Worm (Caenorhabditis elegans) whole organism, young adult: Measurements from ENCODE around the gene W05H9.4.

ENCODE experiments used
- Y53G8AR.9 ChIP-seq: fragments of 200-800 bp; sonication (Bioruptor generic); conservative IDR thresholded peaks from 2 replicates; pipeline ENCODE4 v1.3.6; 2022; ENCODE audit warnings: missing genetic modification reagents, missing genetic modification characterization, missing compliant biosample characterization
- Y56A3A.18 ChIP-seq: fragments of 200-800 bp; sonication (Bioruptor generic); IDR thresholded peaks from 2 replicates; pipeline ENCODE4 v1.3.6; 2022; ENCODE audit warnings: missing genetic modification reagents, missing genetic modification characterization, missing compliant biosample characterization
- Y79H2A.3 ChIP-seq: fragments of 200-800 bp; sonication (Bioruptor generic); conservative IDR thresholded peaks from 2 replicates; pipeline ENCODE4 v1.3.6; 2022; ENCODE audit warnings: missing genetic modification reagents, missing genetic modification characterization, missing compliant biosample characterization
- dox-1 ChIP-seq: fragments of 200-800 bp; sonication (Bioruptor generic); IDR thresholded peaks from 2 replicates; pipeline ENCODE4 v1.3.6; 2022; ENCODE audit warnings: missing genetic modification reagents, missing genetic modification characterization, missing compliant biosample characterization
- dpl-1 ChIP-seq: fragments of 150-350 bp; optimal IDR thresholded peaks from 2 replicates; lab custom pipeline; 2014; ENCODE audit warnings: missing biosample characterization, missing genetic modification reagents, missing genetic modification characterization
- egl-44 ChIP-seq: fragments of 200-800 bp; sonication (Bioruptor generic); IDR thresholded peaks from 2 replicates; pipeline ENCODE4 v1.3.6; 2022; ENCODE audit warnings: missing genetic modification reagents, missing genetic modification characterization, missing compliant biosample characterization
- pha-4 ChIP-seq: fragments of 150-350 bp; sonication (generic microtip); optimal IDR thresholded peaks from 2 replicates; lab custom pipeline; 2014; ENCODE audit warnings: missing biosample characterization, missing genetic modification reagents, missing genetic modification characterization
- repo-1 ChIP-seq: sonication (generic microtip); optimal IDR thresholded peaks from 2 replicates; lab custom pipeline; 2017; ENCODE audit warnings: mild to moderate bottlenecking, missing genetic modification characterization, missing compliant biosample characterization
- unc-130 ChIP-seq: sonication (generic microtip); optimal IDR thresholded peaks from 2 replicates; lab custom pipeline; 2016; ENCODE audit warnings: missing genetic modification reagents, missing genetic modification characterization, missing compliant biosample characterization
- unc-62 ChIP-seq: fragments of 150-350 bp; optimal IDR thresholded peaks from 2 replicates; lab custom pipeline; 2014; ENCODE audit warnings: missing biosample characterization, missing genetic modification reagents, missing genetic modification characterization
- zfh-2 ChIP-seq: fragments of 200-800 bp; sonication (Bioruptor generic); conservative IDR thresholded peaks from 2 replicates; pipeline ENCODE4 v1.3.6; 2022; ENCODE audit warnings: missing genetic modification reagents, missing genetic modification characterization, missing compliant biosample characterization

DNA sequence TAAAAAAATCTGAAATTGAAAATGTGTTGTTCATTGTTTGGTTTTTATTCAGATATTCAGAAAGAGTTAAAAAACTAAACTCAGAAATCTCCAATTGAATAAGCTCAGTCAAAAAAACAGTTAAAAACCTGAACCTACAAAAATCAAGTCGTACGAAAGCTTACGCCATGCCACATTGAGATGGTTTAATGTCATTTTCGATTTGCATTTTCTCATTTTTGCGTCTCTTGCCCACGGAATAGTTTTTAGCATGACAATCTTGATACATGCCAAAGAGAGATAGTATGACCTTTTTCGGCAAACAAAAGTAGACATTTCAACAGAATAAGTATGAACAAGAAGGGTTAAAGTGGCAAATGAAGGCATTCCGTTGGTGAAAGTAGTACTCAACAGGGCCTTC lies 17.6 kb downstream of the W05H9.4 start:
- no peak for TF ChIP-seq Y56A3A.18 (GFP tag; lab: Robert Waterston, UW)
- no peak for TF ChIP-seq dox-1 (GFP tag; lab: Robert Waterston, UW)
- TF ChIP-seq unc-62, result no peak
- no peak for TF ChIP-seq dpl-1 (GFP tag; lab: Kevin White, UChicago)
- no peak for TF ChIP-seq zfh-2 (GFP tag; lab: Robert Waterston, UW)
- no peak for TF ChIP-seq Y53G8AR.9 (GFP tag; lab: Robert Waterston, UW)
- TF ChIP-seq egl-44, result no peak
- TF ChIP-seq Y79H2A.3 (GFP tag; lab: Robert Waterston, UW), result no peak
- TF ChIP-seq unc-130 (GFP tag; lab: Kevin White, UChicago), result no peak
- no peak for TF ChIP-seq repo-1
- no peak for TF ChIP-seq pha-4 (tag; lab: Kevin White, UChicago)
